Worm (Caenorhabditis elegans): ENCODE measurements around the gene srb-16.

ce11 chrII:5170932-5171331, 20.2 kb upstream of the srb-16 start, which contains the start of gene srb-1:
- TF ChIP-seq W03F9.2 (tag; optimal IDR thresholded peaks at IDR 0.05) (no peak), dao-5 (tag; optimal IDR thresholded peaks at IDR 0.05) (no peak)

Data from whole organism, L4/young adult.